Worm (Caenorhabditis elegans): ENCODE data around the gene npr-38.

- TF ChIP-seq C38D4.7 (GFP tag; optimal IDR thresholded peaks at IDR 0.05) = no peak
- TF ChIP-seq sox-4 (tag; optimal IDR thresholded peaks at IDR 0.05) = no peak
- TF ChIP-seq Y22D7AL.16 (tag; optimal IDR thresholded peaks at IDR 0.05) = no peak
- no peak for TF ChIP-seq dve-1 (tag; optimal IDR thresholded peaks at IDR 0.05)
- no peak for TF ChIP-seq pha-4 (tag; optimal IDR thresholded peaks at IDR 0.05)
- no peak for TF ChIP-seq tbx-2 (tag; optimal IDR thresholded peaks at IDR 0.05)
- no peak for TF ChIP-seq F13H6.1 (tag; optimal IDR thresholded peaks at IDR 0.05)
- no peak for TF ChIP-seq hlh-6 (tag; optimal IDR thresholded peaks at IDR 0.05)
- TF ChIP-seq odd-2 (tag; optimal IDR thresholded peaks at IDR 0.05) = no peak
Measured at ce11 chrX:6278296-6278695, 33.2 kb upstream of the npr-38 start.
